Worm (Caenorhabditis elegans) whole organism, L4/young adult: Measurements from ENCODE around the gene nhr-21.

Source experiments
- W03F9.2 ChIP-seq: fragments of 150-350 bp; optimal IDR thresholded peaks from 2 replicates; lab custom pipeline; 2014; ENCODE audit warnings: missing biosample characterization, missing genetic modification characterization
- him-1 ChIP-seq: sonication (generic microtip); optimal IDR thresholded peaks from 2 replicates; lab custom pipeline; 2016; ENCODE audit warnings: missing genotype, missing genetic modification reagents, missing genetic modification characterization, missing compliant biosample characterization

ce11 chrII:7341572-7342303, 2.7 kb downstream of the nhr-21 start:
- TF ChIP-seq W03F9.2 (tag; lab: Kevin White, UChicago) (no peak), him-1 (tag; lab: Kevin White, UChicago) (no peak)
